Worm (Caenorhabditis elegans) whole organism, young adult: ENCODE measurements around the gene F43G6.10.
A peak's percentile ranks its signal among the peaks of the same experiment; 100 is the strongest.

Source experiments
- B0261.1 ChIP-seq: sonication (generic microtip); optimal IDR thresholded peaks from 2 replicates; lab custom pipeline; 2016; ENCODE audit warnings: mild to moderate bottlenecking, missing genetic modification characterization, moderate library complexity, missing compliant biosample characterization
- B0336.3 ChIP-seq: fragments of 200-800 bp; sonication (Bioruptor generic); IDR thresholded peaks from 2 replicates; pipeline ENCODE4 v1.3.6; 2022; ENCODE audit warnings: missing genetic modification characterization, missing compliant biosample characterization
- K12H6.12 ChIP-seq: fragments of 200-800 bp; sonication (Bioruptor generic); optimal IDR thresholded peaks from 2 replicates; lab custom pipeline; 2018; ENCODE audit warnings: mild to moderate bottlenecking, missing genetic modification characterization, missing compliant biosample characterization
- Y67H2A.10 ChIP-seq: fragments of 200-800 bp; sonication (Bioruptor generic); conservative IDR thresholded peaks from 2 replicates; pipeline ENCODE4 v1.3.6; 2022; ENCODE audit warnings: missing genetic modification reagents, missing genetic modification characterization, missing compliant biosample characterization
- Y95B8A.8 ChIP-seq: fragments of 200-800 bp; sonication (Bioruptor generic); IDR thresholded peaks from 2 replicates; pipeline ENCODE4 v1.3.6; 2022; ENCODE audit warnings: missing genetic modification reagents, missing genetic modification characterization, missing compliant biosample characterization
- akir-1 ChIP-seq: fragments of 200-800 bp; sonication (Bioruptor generic); optimal IDR thresholded peaks from 2 replicates; lab custom pipeline; 2018; ENCODE audit warnings: mild to moderate bottlenecking, missing genetic modification characterization, moderate library complexity, missing compliant biosample characterization
- aptf-2 ChIP-seq: fragments of 200-800 bp; sonication (Bioruptor generic); conservative IDR thresholded peaks from 2 replicates; pipeline ENCODE4 v1.3.6; 2022; ENCODE audit warnings: missing genetic modification reagents, missing genetic modification characterization, missing compliant biosample characterization
- aptf-3 ChIP-seq: fragments of 200-800 bp; sonication (Bioruptor generic); IDR thresholded peaks from 2 replicates; pipeline ENCODE4 v1.3.6; 2022; ENCODE audit warnings: missing genetic modification characterization, missing compliant biosample characterization
- attf-5 ChIP-seq: fragments of 200-800 bp; sonication (Bioruptor generic); optimal IDR thresholded peaks from 2 replicates; lab custom pipeline; 2018; ENCODE audit warnings: mild to moderate bottlenecking, missing genetic modification characterization, missing compliant biosample characterization
- bed-1 ChIP-seq: fragments of 200-800 bp; sonication (Bioruptor generic); IDR thresholded peaks from 2 replicates; pipeline ENCODE4 v1.3.6; 2022; ENCODE audit warnings: missing genetic modification reagents, missing genetic modification characterization, missing compliant biosample characterization
- bed-2 ChIP-seq: fragments of 200-800 bp; sonication (Bioruptor generic); IDR thresholded peaks from 2 replicates; pipeline ENCODE4 v1.3.6; 2022; ENCODE audit warnings: missing genetic modification reagents, missing genetic modification characterization, missing compliant biosample characterization
- ccch-3 ChIP-seq: fragments of 200-800 bp; sonication (Bioruptor generic); optimal IDR thresholded peaks from 2 replicates; lab custom pipeline; 2018; ENCODE audit warnings: mild to moderate bottlenecking, missing genetic modification characterization, missing compliant biosample characterization
- ceh-27 ChIP-seq: fragments of 200-800 bp; sonication (Bioruptor generic); optimal IDR thresholded peaks from 2 replicates; lab custom pipeline; 2018; ENCODE audit warnings: mild to moderate bottlenecking, missing genetic modification characterization, moderate library complexity, missing compliant biosample characterization
- ceh-58 ChIP-seq: fragments of 200-800 bp; sonication (Bioruptor generic); IDR thresholded peaks from 2 replicates; pipeline ENCODE4 v1.3.6; 2022; ENCODE audit warnings: missing genetic modification characterization, missing compliant biosample characterization
- dpl-1 ChIP-seq: fragments of 150-350 bp; optimal IDR thresholded peaks from 2 replicates; lab custom pipeline; 2014; ENCODE audit warnings: missing biosample characterization, missing genetic modification reagents, missing genetic modification characterization
- efl-1 ChIP-seq: fragments of 150-350 bp; optimal IDR thresholded peaks from 2 replicates; lab custom pipeline; 2014; ENCODE audit warnings: missing biosample characterization, missing genetic modification reagents, missing genetic modification characterization
- egl-18 ChIP-seq: fragments of 200-800 bp; sonication (Bioruptor generic); IDR thresholded peaks from 2 replicates; pipeline ENCODE4 v1.3.6; 2022; ENCODE audit warnings: missing genetic modification reagents, missing genetic modification characterization, missing compliant biosample characterization
- ekl-4 ChIP-seq: fragments of 200-800 bp; sonication (Bioruptor generic); IDR thresholded peaks from 2 replicates; pipeline ENCODE4 v1.3.6; 2022; ENCODE audit warnings: missing genetic modification reagents, missing genetic modification characterization, missing compliant biosample characterization
- him-1 ChIP-seq: sonication (generic microtip); optimal IDR thresholded peaks from 2 replicates; lab custom pipeline; 2016; ENCODE audit warnings: missing genotype, missing genetic modification reagents, missing genetic modification characterization, missing compliant biosample characterization
- hrde-1 ChIP-seq: sonication (generic microtip); optimal IDR thresholded peaks from 2 replicates; lab custom pipeline; 2016; ENCODE audit warnings: missing genetic modification characterization, mild to moderate bottlenecking, missing compliant biosample characterization, moderate library complexity, missing genotype, missing genetic modification reagents, borderline replicate concordance
- hsf-1 ChIP-seq: fragments of 200-800 bp; sonication (Bioruptor generic); IDR thresholded peaks from 2 replicates; pipeline ENCODE4 v1.3.6; 2022; ENCODE audit warnings: missing genetic modification reagents, missing genetic modification characterization, missing compliant biosample characterization
- let-526 ChIP-seq: fragments of 200-800 bp; sonication (Bioruptor generic); IDR thresholded peaks from 2 replicates; pipeline ENCODE4 v1.3.6; 2022; ENCODE audit warnings: missing genetic modification reagents, missing genetic modification characterization, missing compliant biosample characterization
- lin-40 ChIP-seq: sonication (generic microtip); optimal IDR thresholded peaks from 2 replicates; lab custom pipeline; 2016; ENCODE audit warnings: missing genetic modification characterization, mild to moderate bottlenecking, missing compliant biosample characterization, missing genotype, missing genetic modification reagents
- lir-1 ChIP-seq: fragments of 200-800 bp; sonication (Bioruptor generic); conservative IDR thresholded peaks from 2 replicates; pipeline ENCODE4 v1.3.6; 2022; ENCODE audit warnings: missing genetic modification reagents, missing genetic modification characterization, missing compliant biosample characterization
- lsy-27 ChIP-seq: sonication (generic microtip); optimal IDR thresholded peaks from 2 replicates; lab custom pipeline; 2017; ENCODE audit warnings: missing genetic modification characterization, mild to moderate bottlenecking, missing compliant biosample characterization, antibody characterized with exemption, missing genotype, borderline replicate concordance; ENCODE audit not compliant: insufficient read depth
- madf-10 ChIP-seq: sonication (generic microtip); optimal IDR thresholded peaks from 2 replicates; lab custom pipeline; 2016; ENCODE audit warnings: mild to moderate bottlenecking, missing genetic modification characterization, missing compliant biosample characterization
- madf-6 ChIP-seq: fragments of 200-800 bp; sonication (Bioruptor generic); IDR thresholded peaks from 2 replicates; pipeline ENCODE4 v1.3.6; 2022; ENCODE audit warnings: missing genetic modification reagents, missing genetic modification characterization, missing compliant biosample characterization
- madf-8 ChIP-seq: fragments of 200-800 bp; sonication (Bioruptor generic); conservative IDR thresholded peaks from 2 replicates; pipeline ENCODE4 v1.3.6; 2022; ENCODE audit warnings: missing genetic modification reagents, missing genetic modification characterization, missing compliant biosample characterization
- mes-4 ChIP-seq: sonication (generic microtip); optimal IDR thresholded peaks from 2 replicates; lab custom pipeline; 2016; ENCODE audit warnings: missing genotype, missing genetic modification characterization, missing compliant biosample characterization
- nhr-120 ChIP-seq: fragments of 200-800 bp; sonication (Bioruptor generic); IDR thresholded peaks from 2 replicates; pipeline ENCODE4 v1.3.6; 2022; ENCODE audit warnings: missing genetic modification characterization, missing compliant biosample characterization
- nhr-27 ChIP-seq: fragments of 200-800 bp; sonication (Bioruptor generic); optimal IDR thresholded peaks from 2 replicates; lab custom pipeline; 2018; ENCODE audit warnings: mild to moderate bottlenecking, missing genetic modification characterization, moderate library complexity, missing compliant biosample characterization
- pha-4 ChIP-seq: fragments of 150-350 bp; sonication (generic microtip); optimal IDR thresholded peaks from 2 replicates; lab custom pipeline; 2014; ENCODE audit warnings: missing biosample characterization, missing genetic modification reagents, missing genetic modification characterization
- rec-8 ChIP-seq, 2 experiments: sonication (generic microtip); optimal IDR thresholded peaks; 2 replicates each; lab custom pipeline; 2016; ENCODE audit warnings: mild to moderate bottlenecking in 2 of 2, missing genetic modification characterization in 2 of 2, missing genetic modification reagents in 2 of 2, missing genotype in 2 of 2, missing biosample characterization in 1 of 2, missing compliant biosample characterization in 1 of 2, moderate library complexity in 1 of 2
- snpc-1.1 ChIP-seq: sonication (generic microtip); optimal IDR thresholded peaks from 2 replicates; lab custom pipeline; 2017; ENCODE audit warnings: missing genetic modification characterization, mild to moderate bottlenecking, missing compliant biosample characterization, antibody characterized with exemption, moderate library complexity, missing genotype, missing genetic modification reagents; ENCODE audit not compliant: insufficient read depth
- tbp1 ChIP-seq: fragments of 200-800 bp; sonication (Bioruptor generic); optimal IDR thresholded peaks from 2 replicates; lab custom pipeline; 2018; ENCODE audit warnings: mild to moderate bottlenecking, missing genetic modification characterization, missing compliant biosample characterization
- unc-62 ChIP-seq: fragments of 150-350 bp; optimal IDR thresholded peaks from 2 replicates; lab custom pipeline; 2014; ENCODE audit warnings: missing biosample characterization, missing genetic modification reagents, missing genetic modification characterization
- xnd-1 ChIP-seq: sonication (generic microtip); optimal IDR thresholded peaks from 2 replicates; lab custom pipeline; 2016; ENCODE audit warnings: missing genotype, missing genetic modification reagents, missing genetic modification characterization, missing compliant biosample characterization
- zfh-2 ChIP-seq: fragments of 200-800 bp; sonication (Bioruptor generic); conservative IDR thresholded peaks from 2 replicates; pipeline ENCODE4 v1.3.6; 2022; ENCODE audit warnings: missing genetic modification reagents, missing genetic modification characterization, missing compliant biosample characterization
- ztf-28 ChIP-seq: fragments of 200-800 bp; sonication (Bioruptor generic); IDR thresholded peaks from 2 replicates; pipeline ENCODE4 v1.3.6; 2022; ENCODE audit warnings: missing genetic modification reagents, missing genetic modification characterization, missing compliant biosample characterization
- ztf-6 ChIP-seq: fragments of 200-800 bp; sonication (Bioruptor generic); IDR thresholded peaks from 2 replicates; pipeline ENCODE4 v1.3.6; 2022; ENCODE audit warnings: missing genetic modification reagents, missing genetic modification characterization, missing compliant biosample characterization

F43G6.10 gene

ce11 chrII:11802451-11802850 is 6.7 kb upstream of the F43G6.10 start, which contains the start of gene F43G6.17:
Gene F43G6.17, plus strand, starts transcription at chrII:11802751.
- no peak for TF ChIP-seq hrde-1 (tag; lab: Kevin White, UChicago)
- TF ChIP-seq nhr-120 (GFP tag; lab: Robert Waterston, UW), result no peak
- no peak for TF ChIP-seq akir-1 (GFP tag; lab: Kevin White, UChicago)
- no peak for TF ChIP-seq ztf-6
- no peak for TF ChIP-seq bed-1 (GFP tag; lab: Robert Waterston, UW)
- no peak for TF ChIP-seq lir-1 (GFP tag; lab: Robert Waterston, UW)
- no peak for TF ChIP-seq Y67H2A.10 (GFP tag; lab: Robert Waterston, UW)
- TF ChIP-seq B0336.3 (GFP tag; lab: Robert Waterston, UW), result no peak

- no peak for TF ChIP-seq unc-62 (GFP tag; lab: Kevin White, UChicago)
- no peak for TF ChIP-seq egl-18 (GFP tag; lab: Robert Waterston, UW)
- TF ChIP-seq K12H6.12 (tag; lab: Kevin White, UChicago), result no peak
- TF ChIP-seq rec-8 (tag; optimal IDR thresholded peaks at IDR 0.05; lab: Kevin White, UChicago), result no peak
- no peak for TF ChIP-seq bed-1 (GFP tag; lab: Robert Waterston, UW)
- no peak for TF ChIP-seq B0261.1 (tag; lab: Kevin White, UChicago)
- TF ChIP-seq Y95B8A.8 (GFP tag; lab: Robert Waterston, UW), result no peak
- no peak for TF ChIP-seq ceh-58 (GFP tag; lab: Robert Waterston, UW)
- TF ChIP-seq dpl-1 (GFP tag; lab: Kevin White, UChicago), result no peak
- TF ChIP-seq madf-10, result no peak
- TF ChIP-seq attf-5 (GFP tag; lab: Kevin White, UChicago), result no peak
- no peak for TF ChIP-seq ceh-27 (GFP tag; lab: Kevin White, UChicago)
- no peak for TF ChIP-seq snpc-1.1
- TF ChIP-seq bed-2 (GFP tag; lab: Robert Waterston, UW), result no peak
- no peak for TF ChIP-seq pha-4 (tag; lab: Kevin White, UChicago)
- no peak for TF ChIP-seq zfh-2 (GFP tag; lab: Robert Waterston, UW)
- TF ChIP-seq nhr-120 (GFP tag; lab: Robert Waterston, UW), result no peak
- TF ChIP-seq lin-40 (tag; lab: Kevin White, UChicago), result no peak
- TF ChIP-seq ccch-3, result no peak
- no peak for TF ChIP-seq mes-4 (tag; lab: Kevin White, UChicago)
Observed at ce11 chrII:11806256-11806655, 2.9 kb upstream of the F43G6.10 start, which contains the start of gene jmjd-1.1. Gene jmjd-1.1, plus strand, starts transcription at chrII:11806556.

- TF ChIP-seq nhr-27 (tag; lab: Kevin White, UChicago) (no peak), efl-1 (peak; percentile 68), xnd-1 (peak; percentile 10), ekl-4 (no peak), ztf-28 (GFP tag; lab: Robert Waterston, UW) (no peak), let-526 (GFP tag; lab: Robert Waterston, UW) (no peak), B0261.1 (tag; lab: Kevin White, UChicago) (no peak), madf-8 (GFP tag; lab: Robert Waterston, UW) (peak; percentile 66), lsy-27 (tag; lab: Kevin White, UChicago) (no peak), tbp1 (GFP tag; lab: Kevin White, UChicago) (no peak), zfh-2 (GFP tag; lab: Robert Waterston, UW) (0 out of 2 replicates have a peak, but pooled peaks have one; percentile 21), pha-4 (tag; lab: Kevin White, UChicago) (no peak), him-1 (tag; lab: Kevin White, UChicago) (no peak), aptf-2 (GFP tag; lab: Robert Waterston, UW) (peak; percentile 96), aptf-3 (GFP tag; lab: Robert Waterston, UW) (0 out of 2 replicates have a peak, but pooled peaks have one; percentile 80), hsf-1 (GFP tag; lab: Robert Waterston, UW) (no peak), madf-6 (GFP tag; lab: Robert Waterston, UW) (peak; percentile 78)
Observed at ce11 chrII:11810436-11810835, 1.3 kb downstream of the F43G6.10 start, which contains the start of gene F43G6.7. Gene F43G6.7, plus strand, starts transcription at chrII:11810790.
